Fruit fly (Drosophila melanogaster) Kc167 (cell line): ENCODE results near the gene dao.

ENCODE experiments used
- Myc ChIP-seq: fragments of >200 bp; optimal IDR thresholded peaks from 2 replicates; lab custom pipeline; 2017; ENCODE audit warnings: missing external identifiers
- h ChIP-seq: fragments of >200 bp; optimal IDR thresholded peaks from 3 replicates; lab custom pipeline; 2018; ENCODE audit warnings: missing external identifiers
- insv ChIP-seq: fragments of >200 bp; optimal IDR thresholded peaks from 3 replicates; lab custom pipeline; 2018; ENCODE audit warnings: missing external identifiers
- psq ChIP-seq: fragments of >200 bp; optimal IDR thresholded peaks from 2 replicates; lab custom pipeline; 2017; ENCODE audit warnings: missing external identifiers
- ttk ChIP-seq: sonication (Bioruptor generic); optimal IDR thresholded peaks from 2 replicates; lab custom pipeline; 2017; ENCODE audit warnings: missing external identifiers

- TF ChIP-seq insv (lab: Kevin White, UChicago) (no peak), ttk (lab: Kevin White, UChicago) (no peak), Myc (lab: Kevin White, UChicago) (no peak), psq (lab: Kevin White, UChicago) (no peak), h (lab: Kevin White, UChicago) (no peak)
Observed at dm6 chr2L:15275794-15276193, 27.1 kb downstream of the dao start.
